Worm (Caenorhabditis elegans) whole organism, L4 larva: Measurements from ENCODE around the gene lin-40.

ENCODE experiments used
- F10B5.3 ChIP-seq: sonication (generic microtip); optimal IDR thresholded peaks from 2 replicates; lab custom pipeline; 2016; ENCODE audit warnings: mild to moderate bottlenecking, missing genetic modification characterization, missing compliant biosample characterization
- F26F4.8 ChIP-seq: fragments of 200-800 bp; sonication (Bioruptor generic); conservative IDR thresholded peaks from 2 replicates; pipeline ENCODE4 v1.3.6; 2022; ENCODE audit warnings: missing genetic modification characterization, missing compliant biosample characterization
- F37D6.2 ChIP-seq: sonication (generic microtip); optimal IDR thresholded peaks from 2 replicates; lab custom pipeline; 2016; ENCODE audit warnings: mild to moderate bottlenecking, missing genetic modification characterization, missing compliant biosample characterization
- F44E2.7 ChIP-seq: fragments of 200-800 bp; sonication (Bioruptor generic); IDR thresholded peaks from 2 replicates; pipeline ENCODE4 v2.1.2; 2022; ENCODE audit warnings: missing genetic modification characterization, missing compliant biosample characterization
- R02D3.7 ChIP-seq: fragments of 150-350 bp; sonication (generic microtip); optimal IDR thresholded peaks from 3 replicates; lab custom pipeline; 2014; ENCODE audit warnings: missing biosample characterization, missing genetic modification characterization
- Y105C5A.15 ChIP-seq: fragments of 200-800 bp; sonication (Bioruptor generic); IDR thresholded peaks from 2 replicates; pipeline ENCODE4 v1.3.6; 2022; ENCODE audit warnings: missing genetic modification characterization, missing compliant biosample characterization
- Y5F2A.4 ChIP-seq: fragments of 200-800 bp; sonication (Bioruptor generic); optimal IDR thresholded peaks from 2 replicates; lab custom pipeline; 2018; ENCODE audit warnings: mild to moderate bottlenecking, missing genetic modification characterization, missing compliant biosample characterization
- Y75B8A.6 ChIP-seq: fragments of 200-800 bp; sonication (Bioruptor generic); IDR thresholded peaks from 2 replicates; pipeline ENCODE4 v1.3.6; 2022; ENCODE audit warnings: missing genetic modification reagents, missing genetic modification characterization, missing compliant biosample characterization
- aha-1 ChIP-seq: fragments of 150-350 bp; peaks from one replicate; lab custom pipeline; 2014; ENCODE audit warnings: missing biosample characterization, missing genetic modification characterization
- aly-2 ChIP-seq: sonication (generic microtip); optimal IDR thresholded peaks from 2 replicates; lab custom pipeline; 2018; ENCODE audit warnings: missing biosample characterization, missing genetic modification characterization
- ama-1 ChIP-seq: fragments of 150-350 bp; optimal IDR thresholded peaks from 2 replicates; lab custom pipeline; 2014; ENCODE audit warnings: inconsistent platforms, mixed read lengths
- ceh-32 ChIP-seq: sonication (generic microtip); optimal IDR thresholded peaks from 2 replicates; lab custom pipeline; 2016; ENCODE audit warnings: mild to moderate bottlenecking, missing genetic modification characterization, missing compliant biosample characterization; ENCODE audit not compliant: poor library complexity
- ceh-62 ChIP-seq: sonication (generic microtip); optimal IDR thresholded peaks from 2 replicates; lab custom pipeline; 2017; ENCODE audit warnings: missing biosample characterization, missing genetic modification characterization
- daf-16 ChIP-seq, 3 experiments: sonication (generic microtip); optimal IDR thresholded peaks; 2 replicates each; lab custom pipeline; 2016 to 2017; ENCODE audit warnings: missing genetic modification characterization in 3 of 3, missing genetic modification reagents in 3 of 3, mild to moderate bottlenecking in 2 of 3, missing compliant biosample characterization in 2 of 3, missing biosample characterization in 1 of 3, moderate library complexity in 1 of 3
- dmd-8 ChIP-seq: fragments of 200-800 bp; sonication (Bioruptor generic); IDR thresholded peaks from 2 replicates; pipeline ENCODE4 v1.3.6; 2022; ENCODE audit warnings: missing genetic modification characterization, missing compliant biosample characterization
- egl-43 ChIP-seq: fragments of 200-800 bp; sonication (Bioruptor generic); IDR thresholded peaks from 2 replicates; pipeline ENCODE4 v1.3.6; 2022; ENCODE audit warnings: missing genetic modification reagents, missing genetic modification characterization, missing compliant biosample characterization
- fkh-10 ChIP-seq: fragments of 150-350 bp; optimal IDR thresholded peaks from 2 replicates; lab custom pipeline; 2014; ENCODE audit warnings: missing biosample characterization, missing genetic modification reagents, missing genetic modification characterization
- hif-1 ChIP-seq, 2 experiments: sonication (generic microtip); optimal IDR thresholded peaks; 2 replicates each; lab custom pipeline; 2016 to 2017; ENCODE audit warnings: missing compliant biosample characterization in 2 of 2, missing genetic modification characterization in 2 of 2, missing genetic modification reagents in 2 of 2, missing genotype in 2 of 2, mild to moderate bottlenecking in 1 of 2
- hlh-30 ChIP-seq: sonication (generic microtip); optimal IDR thresholded peaks from 2 replicates; lab custom pipeline; 2017; ENCODE audit warnings: antibody characterized with exemption, mild to moderate bottlenecking, missing genetic modification characterization, missing compliant biosample characterization; ENCODE audit not compliant: insufficient read depth
- lim-7 ChIP-seq: fragments of 200-800 bp; sonication (Bioruptor generic); IDR thresholded peaks from 2 replicates; pipeline ENCODE4 v1.3.6; 2022; ENCODE audit warnings: missing genetic modification characterization, missing compliant biosample characterization
- lin-29 ChIP-seq: fragments of 200-800 bp; sonication (Bioruptor generic); IDR thresholded peaks from 2 replicates; pipeline ENCODE4 v1.3.6; 2022; ENCODE audit warnings: missing genetic modification reagents, missing genetic modification characterization, missing compliant biosample characterization
- lin-38 ChIP-seq: fragments of 200-800 bp; sonication (Bioruptor generic); IDR thresholded peaks from 2 replicates; pipeline ENCODE4 v1.3.6; 2022; ENCODE audit warnings: missing genetic modification reagents, missing genetic modification characterization, missing compliant biosample characterization
- madf-5 ChIP-seq, 2 experiments: fragments of 200-800 bp; sonication (Bioruptor generic); IDR thresholded peaks; 2 replicates each; pipeline ENCODE4 v1.3.6; 2022; ENCODE audit warnings: missing compliant biosample characterization in 2 of 2, missing genetic modification characterization in 2 of 2
- mxl-2 ChIP-seq: fragments of 200-800 bp; sonication (Bioruptor generic); conservative IDR thresholded peaks from 2 replicates; pipeline ENCODE4 v1.3.6; 2022; ENCODE audit warnings: missing genetic modification reagents, missing genetic modification characterization, missing compliant biosample characterization
- mxl-3 ChIP-seq: fragments of 200-800 bp; sonication (Bioruptor generic); optimal IDR thresholded peaks from 2 replicates; lab custom pipeline; 2018; ENCODE audit warnings: mild to moderate bottlenecking, missing genetic modification characterization, missing compliant biosample characterization
- nhr-10 ChIP-seq: fragments of 150-350 bp; optimal IDR thresholded peaks from 2 replicates; lab custom pipeline; 2014; ENCODE audit warnings: missing biosample characterization, missing genetic modification characterization
- nhr-102 ChIP-seq: sonication (generic microtip); optimal IDR thresholded peaks from 2 replicates; lab custom pipeline; 2016; ENCODE audit warnings: mild to moderate bottlenecking, missing genetic modification characterization, moderate library complexity, missing compliant biosample characterization
- nhr-48 ChIP-seq: sonication (generic microtip); optimal IDR thresholded peaks from 2 replicates; lab custom pipeline; 2016; ENCODE audit warnings: mild to moderate bottlenecking, missing genetic modification characterization, missing compliant biosample characterization
- nhr-6 ChIP-seq: fragments of 150-350 bp; optimal IDR thresholded peaks from 2 replicates; lab custom pipeline; 2014; ENCODE audit warnings: missing biosample characterization, missing genetic modification characterization
- nhr-76 ChIP-seq: fragments of 150-350 bp; optimal IDR thresholded peaks from 2 replicates; lab custom pipeline; 2014; ENCODE audit warnings: missing biosample characterization, missing genetic modification characterization
- rbr-2 ChIP-seq: sonication (generic microtip); optimal IDR thresholded peaks from 2 replicates; lab custom pipeline; 2016; ENCODE audit warnings: missing genotype, missing genetic modification characterization, missing compliant biosample characterization
- skn-1 ChIP-seq: fragments of 150-350 bp; optimal IDR thresholded peaks from 2 replicates; lab custom pipeline; 2014; ENCODE audit warnings: missing biosample characterization, missing genetic modification characterization
- spr-3 ChIP-seq: fragments of 200-800 bp; sonication (Bioruptor generic); optimal IDR thresholded peaks from 2 replicates; lab custom pipeline; 2018; ENCODE audit warnings: mild to moderate bottlenecking, missing genetic modification characterization, missing compliant biosample characterization
- tag-97 ChIP-seq: fragments of 200-800 bp; sonication (Bioruptor generic); IDR thresholded peaks from 2 replicates; pipeline ENCODE4 v1.3.6; 2022; ENCODE audit warnings: missing genetic modification characterization, missing compliant biosample characterization
- zip-11 ChIP-seq: fragments of 200-800 bp; sonication (Bioruptor generic); IDR thresholded peaks from 2 replicates; pipeline ENCODE4 v1.3.6; 2022; ENCODE audit warnings: missing genetic modification characterization, missing compliant biosample characterization
- ztf-11 ChIP-seq: fragments of 150-350 bp; optimal IDR thresholded peaks from 2 replicates; lab custom pipeline; 2014; ENCODE audit warnings: missing biosample characterization, missing genetic modification characterization

Gene lin-40

DNA sequence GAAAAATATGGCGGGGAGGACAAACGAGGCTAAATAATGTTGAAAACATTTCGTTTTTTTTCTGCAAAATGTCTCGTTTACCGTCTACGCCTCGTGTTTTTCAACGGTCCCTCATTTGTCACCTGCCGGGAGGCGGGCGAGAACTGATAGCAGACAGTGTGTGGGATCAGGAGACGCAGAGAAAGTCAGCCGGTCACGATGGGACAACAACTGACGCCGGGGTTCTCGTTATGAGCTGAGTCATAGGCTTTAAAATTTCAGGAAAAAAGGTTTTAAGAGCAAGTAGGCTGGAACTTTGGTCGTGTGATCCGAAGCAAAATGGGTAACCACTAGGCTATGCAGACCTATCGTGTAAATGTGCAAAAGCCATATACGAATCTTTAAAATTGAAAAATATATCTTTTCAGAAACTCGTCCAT, 19.0 kb upstream of the lin-40 start, which contains the start of gene W08A12.2 (continued):
- TF ChIP-seq nhr-6: peak; percentile 38
- TF ChIP-seq lin-38 (GFP tag; lab: Robert Waterston, UW): peak; percentile 72
- no peak for TF ChIP-seq F10B5.3 (tag; lab: Kevin White, UChicago)
- no peak for TF ChIP-seq nhr-48 (tag; lab: Kevin White, UChicago)
- 0 out of 2 replicates have a peak, but pooled peaks have one; percentile 65 for TF ChIP-seq egl-43
- no peak for TF ChIP-seq ama-1 (lab: Kevin White, UChicago)
- TF ChIP-seq F37D6.2 (tag; lab: Kevin White, UChicago): no peak
- TF ChIP-seq spr-3 (GFP tag; lab: Kevin White, UChicago): no peak
- peak in 1 of 2 experiments; percentile 15 for TF ChIP-seq hif-1 (tag; optimal IDR thresholded peaks at IDR 0.05; lab: Kevin White, UChicago)
- TF ChIP-seq lim-7 (GFP tag; lab: Robert Waterston, UW): peak; percentile 89
- no peak for TF ChIP-seq Y105C5A.15 (GFP tag; lab: Robert Waterston, UW)
- no peak for TF ChIP-seq zip-11 (GFP tag; lab: Robert Waterston, UW)
- TF ChIP-seq Y75B8A.6 (GFP tag; lab: Robert Waterston, UW): 0 out of 2 replicates have a peak, but pooled peaks have one; percentile 60
- no peak for TF ChIP-seq Y5F2A.4 (GFP tag; lab: Kevin White, UChicago)
- no peak for TF ChIP-seq fkh-10 (GFP tag; lab: Kevin White, UChicago)
- TF ChIP-seq ceh-62 (tag; lab: Kevin White, UChicago): no peak
- TF ChIP-seq R02D3.7 (tag; lab: Kevin White, UChicago): no peak
- TF ChIP-seq ztf-11 (tag; lab: Kevin White, UChicago): no peak
- no peak for TF ChIP-seq mxl-3 (GFP tag; lab: Kevin White, UChicago)
- TF ChIP-seq daf-16 (GFP tag; optimal IDR thresholded peaks at IDR 0.05; lab: Kevin White, UChicago): peak; percentile 65 to 82
- TF ChIP-seq daf-16 (tag; optimal IDR thresholded peaks at IDR 0.05; lab: Kevin White, UChicago): peak; percentile 18
- TF ChIP-seq F26F4.8: peak; percentile 82
- peak; percentile 76; the same call in 1 of the 2 replicates for TF ChIP-seq dmd-8 (GFP tag; lab: Robert Waterston, UW)
- TF ChIP-seq madf-5 (GFP tag; IDR thresholded peaks at IDR 0.05; lab: Robert Waterston, UW): peak in 1 of 2 experiments; percentile 72; a peak in 1 of 4 replicates
- TF ChIP-seq F44E2.7 (GFP tag; lab: Robert Waterston, UW): no peak
- no peak for TF ChIP-seq tag-97 (GFP tag; lab: Robert Waterston, UW)
- no peak for TF ChIP-seq ceh-32
- TF ChIP-seq, all 104 proteins: peak for 30

DNA sequence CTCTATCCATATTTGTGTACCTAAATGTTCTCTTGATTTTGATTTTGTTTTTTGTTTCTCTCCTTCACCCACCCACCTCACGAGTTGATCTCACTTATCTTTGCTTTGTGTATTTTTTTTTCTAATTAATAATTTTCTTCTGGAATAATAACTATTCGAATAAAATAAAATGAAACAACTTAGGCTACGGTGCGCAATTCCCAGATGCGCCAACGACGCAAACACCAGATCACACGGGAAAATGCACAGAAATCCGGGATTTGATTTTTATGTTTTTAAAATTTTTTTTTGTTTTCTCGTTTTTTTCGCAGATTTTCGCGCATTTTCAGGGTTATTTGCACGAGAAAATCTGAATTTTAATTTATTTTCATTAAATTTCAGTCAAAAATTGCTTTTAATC, 18.5 kb upstream of the lin-40 start:
- TF ChIP-seq nhr-76 (no peak), nhr-10 (no peak), mxl-2 (no peak), egl-43 (no peak), lin-29 (GFP tag; lab: Robert Waterston, UW) (no peak), aly-2 (no peak), rbr-2 (tag; lab: Kevin White, UChicago) (no peak), nhr-102 (tag; lab: Kevin White, UChicago) (no peak), ceh-62 (tag; lab: Kevin White, UChicago) (no peak), hlh-30 (tag; lab: Kevin White, UChicago) (no peak)

DNA sequence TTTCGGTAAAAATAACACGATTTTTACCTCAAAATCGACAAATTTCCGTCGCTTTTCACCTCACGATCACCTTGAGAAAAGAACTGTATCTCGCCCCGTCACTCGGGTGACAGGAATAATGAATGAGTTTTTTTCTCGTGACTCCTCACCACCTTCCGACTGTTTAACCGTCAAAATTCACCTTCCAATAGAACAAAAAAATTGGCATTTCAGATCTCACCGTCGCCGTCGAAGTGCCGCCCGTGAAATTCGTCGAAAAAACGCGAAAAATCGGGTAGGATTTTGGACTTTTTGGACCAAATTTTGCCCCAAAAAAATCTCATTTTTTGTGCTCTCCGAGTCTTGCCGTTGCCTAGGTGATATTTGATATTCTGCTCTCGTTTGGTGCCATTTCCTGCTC, 17.9 kb upstream of the lin-40 start, which contains the start of gene unc-132:
TSS of gene unc-132 (plus strand) at position 208 of the 400 bp plus-strand sequence.
- no peak for TF ChIP-seq spr-3 (GFP tag; lab: Kevin White, UChicago)
- TF ChIP-seq nhr-10: no peak
- no peak for TF ChIP-seq daf-16 (GFP tag; optimal IDR thresholded peaks at IDR 0.05; lab: Kevin White, UChicago)
- TF ChIP-seq daf-16 (tag; optimal IDR thresholded peaks at IDR 0.05; lab: Kevin White, UChicago): no peak
- TF ChIP-seq aha-1 (tag; lab: Kevin White, UChicago): peak; percentile 93
- no peak for TF ChIP-seq zip-11 (GFP tag; lab: Robert Waterston, UW)
- no peak for TF ChIP-seq skn-1 (tag; lab: Kevin White, UChicago)
- TF ChIP-seq ama-1 (lab: Kevin White, UChicago): no peak
- TF ChIP-seq, all 104 proteins: peak for 1
